Worm (Caenorhabditis elegans): Measurements from ENCODE around the gene che-10.

The che-10 gene

ce11 chrII:4631479-4631878 is 6.7 kb downstream of the che-10 start:
- TF ChIP-seq ham-2 (GFP tag; optimal IDR thresholded peaks at IDR 0.05) (no peak), nhr-12 (tag; optimal IDR thresholded peaks at IDR 0.05) (no peak), tbx-8 (GFP tag; optimal IDR thresholded peaks at IDR 0.05) (no peak), lin-32 (GFP tag; optimal IDR thresholded peaks at IDR 0.05) (no peak), flh-1 (GFP tag; optimal IDR thresholded peaks at IDR 0.05) (no peak), cnd-1 (tag; optimal IDR thresholded peaks at IDR 0.05) (no peak), ceh-43 (GFP tag; optimal IDR thresholded peaks at IDR 0.05) (no peak), zip-8 (tag; optimal IDR thresholded peaks at IDR 0.05) (no peak)

- no peak for TF ChIP-seq sem-2 (GFP tag; optimal IDR thresholded peaks at IDR 0.05)
- no peak for TF ChIP-seq lin-32 (GFP tag; optimal IDR thresholded peaks at IDR 0.05)
- no peak for TF ChIP-seq zip-8 (tag; optimal IDR thresholded peaks at IDR 0.05)
- no peak for TF ChIP-seq mab-5 (tag; optimal IDR thresholded peaks at IDR 0.05)
- TF ChIP-seq nhr-2 (tag; optimal IDR thresholded peaks at IDR 0.05): no peak
- TF ChIP-seq snpc-4 (tag; optimal IDR thresholded peaks at IDR 0.05): no peak
- TF ChIP-seq mls-2 (tag; optimal IDR thresholded peaks at IDR 0.05): no peak
- TF ChIP-seq flh-1 (GFP tag; optimal IDR thresholded peaks at IDR 0.05): no peak
- TF ChIP-seq nhr-237 (tag; optimal IDR thresholded peaks at IDR 0.05): no peak
- TF ChIP-seq lsy-2 (tag; optimal IDR thresholded peaks at IDR 0.05): no peak
- no peak for TF ChIP-seq ceh-43 (GFP tag; optimal IDR thresholded peaks at IDR 0.05)
- no peak for TF ChIP-seq drap-1 (GFP tag; optimal IDR thresholded peaks at IDR 0.05)
- no peak for TF ChIP-seq unc-62 (GFP tag; optimal IDR thresholded peaks at IDR 0.05)
- TF ChIP-seq tbx-8 (GFP tag; optimal IDR thresholded peaks at IDR 0.05): no peak
- TF ChIP-seq ham-2 (GFP tag; optimal IDR thresholded peaks at IDR 0.05): no peak
- no peak for TF ChIP-seq ces-1 (GFP tag; optimal IDR thresholded peaks at IDR 0.05)
- no peak for TF ChIP-seq M03D4.4 (tag; optimal IDR thresholded peaks at IDR 0.05)
Observed at ce11 chrII:4626606-4627005, 11.5 kb downstream of the che-10 start, which contains the start of gene F35D11.1. F35D11.1 (plus strand) TSS chrII:4626906.

ce11 chrII:4621650-4622049 is 16.5 kb downstream of the che-10 start, which contains the start of gene clec-139:
clec-139 (minus strand) TSS chrII:4621750.
- TF ChIP-seq nhr-28 (tag; optimal IDR thresholded peaks at IDR 0.05) (no peak), lin-32 (GFP tag; optimal IDR thresholded peaks at IDR 0.05) (no peak), ham-2 (GFP tag; optimal IDR thresholded peaks at IDR 0.05) (no peak), tbx-8 (GFP tag; optimal IDR thresholded peaks at IDR 0.05) (no peak), sptf-1 (tag; optimal IDR thresholded peaks at IDR 0.05) (no peak)

ce11 chrII:4619700-4620099 is 18.4 kb downstream of the che-10 start, which contains the start of gene clec-138:
clec-138 (minus strand) TSS chrII:4619800.
- TF ChIP-seq mls-2 (tag; optimal IDR thresholded peaks at IDR 0.05) (no peak), ceh-43 (GFP tag; optimal IDR thresholded peaks at IDR 0.05) (no peak), drap-1 (GFP tag; optimal IDR thresholded peaks at IDR 0.05) (no peak), nhr-2 (tag; optimal IDR thresholded peaks at IDR 0.05) (no peak), zip-8 (tag; optimal IDR thresholded peaks at IDR 0.05) (no peak), pha-4 (tag; optimal IDR thresholded peaks at IDR 0.05) (no peak)

- no peak for TF ChIP-seq ztf-11 (tag; optimal IDR thresholded peaks at IDR 0.05)
- no peak for TF ChIP-seq nhr-28 (tag; optimal IDR thresholded peaks at IDR 0.05)
- no peak for TF ChIP-seq ceh-39 (tag; optimal IDR thresholded peaks at IDR 0.05)
- no peak for TF ChIP-seq unc-120 (tag; optimal IDR thresholded peaks at IDR 0.05; ENCODE audit: poor library complexity, severe bottlenecking)
Observed at ce11 chrII:4617990-4618389, 20.2 kb downstream of the che-10 start, which contains the start of gene clec-137. clec-137 (minus strand) TSS chrII:4618090.

- no peak for TF ChIP-seq nhr-12 (tag; optimal IDR thresholded peaks at IDR 0.05)
- TF ChIP-seq elt-3 (tag; optimal IDR thresholded peaks at IDR 0.05): no peak
- TF ChIP-seq ceh-39 (tag; optimal IDR thresholded peaks at IDR 0.05): no peak
- TF ChIP-seq drap-1 (GFP tag; optimal IDR thresholded peaks at IDR 0.05): no peak
- TF ChIP-seq blmp-1 (tag; optimal IDR thresholded peaks at IDR 0.05): no peak
- TF ChIP-seq lsy-2 (tag; optimal IDR thresholded peaks at IDR 0.05): no peak
- no peak for TF ChIP-seq hlh-1 (tag; optimal IDR thresholded peaks at IDR 0.05)
- no peak for TF ChIP-seq tbx-8 (GFP tag; optimal IDR thresholded peaks at IDR 0.05)
- TF ChIP-seq ceh-83 (GFP tag; optimal IDR thresholded peaks at IDR 0.05): no peak
- TF ChIP-seq unc-62 (GFP tag; optimal IDR thresholded peaks at IDR 0.05): no peak
- no peak for TF ChIP-seq nhr-237 (tag; optimal IDR thresholded peaks at IDR 0.05)
- TF ChIP-seq mep-1 (tag; optimal IDR thresholded peaks at IDR 0.05): no peak
- no peak for TF ChIP-seq ceh-43 (GFP tag; optimal IDR thresholded peaks at IDR 0.05)
Observed at ce11 chrII:4616443-4616842, 21.7 kb downstream of the che-10 start, which contains the start of gene clec-136. clec-136 (minus strand) TSS chrII:4616543.
